Fruit fly (Drosophila melanogaster) whole organism, embryonic: Measurements from ENCODE around the gene IscU.

Experiments
- Bteb2 ChIP-seq: fragments of 200-800 bp; sonication (Bioruptor generic); optimal IDR thresholded peaks from 2 replicates; lab custom pipeline; 2016; ENCODE audit warnings: missing biosample characterization, missing genetic modification characterization
- CG10267 ChIP-seq: fragments of 200-800 bp; sonication (Bioruptor generic); optimal IDR thresholded peaks from 2 replicates; lab custom pipeline; 2018; ENCODE audit warnings: missing biosample characterization, mild to moderate bottlenecking, missing genetic modification characterization, moderate library complexity
- CG10321 ChIP-seq: fragments of 200-800 bp; sonication (Bioruptor generic); IDR thresholded peaks from 2 replicates; pipeline ENCODE4 v1.3.6; 2022; ENCODE audit warnings: missing biosample characterization, missing genetic modification characterization
- CG10462 ChIP-seq: fragments of 200-800 bp; sonication (Bioruptor generic); optimal IDR thresholded peaks from 2 replicates; lab custom pipeline; 2016; ENCODE audit warnings: missing biosample characterization, missing genetic modification characterization
- CG10654 ChIP-seq: fragments of 200-800 bp; sonication (Bioruptor generic); optimal IDR thresholded peaks from 2 replicates; lab custom pipeline; 2016; ENCODE audit warnings: missing biosample characterization, missing genetic modification characterization
- CG12391 ChIP-seq: fragments of 200-800 bp; sonication (Bioruptor generic); optimal IDR thresholded peaks from 3 replicates; lab custom pipeline; 2018; ENCODE audit warnings: missing biosample characterization, mild to moderate bottlenecking, missing genetic modification characterization, moderate library complexity
- CG12942 ChIP-seq: fragments of 200-800 bp; sonication (Bioruptor generic); optimal IDR thresholded peaks from 3 replicates; lab custom pipeline; 2016; ENCODE audit warnings: missing biosample characterization, missing genetic modification characterization
- CG16779 ChIP-seq: fragments of 200-800 bp; sonication (Bioruptor generic); IDR thresholded peaks from 2 replicates; pipeline ENCODE4 v1.3.6; 2022; ENCODE audit warnings: missing biosample characterization, missing genetic modification characterization
- CG18262 ChIP-seq: fragments of 200-800 bp; optimal IDR thresholded peaks from 3 replicates; lab custom pipeline; 2019; ENCODE audit warnings: missing biosample characterization, mild to moderate bottlenecking, missing genetic modification characterization, moderate library complexity
- CG2678 ChIP-seq: fragments of 200-800 bp; sonication (Bioruptor generic); optimal IDR thresholded peaks from 3 replicates; lab custom pipeline; 2019; ENCODE audit warnings: missing biosample characterization, mild to moderate bottlenecking, missing genetic modification characterization, moderate library complexity
- CG2712 ChIP-seq: fragments of 200-800 bp; optimal IDR thresholded peaks from 3 replicates; lab custom pipeline; 2019; ENCODE audit warnings: missing biosample characterization, mild to moderate bottlenecking, missing genetic modification characterization, moderate library complexity
- CG3407 ChIP-seq: fragments of 200-800 bp; sonication (Bioruptor generic); optimal IDR thresholded peaks from 2 replicates; lab custom pipeline; 2018; ENCODE audit warnings: missing biosample characterization, mild to moderate bottlenecking, missing genetic modification characterization
- CG34422 ChIP-seq: fragments of 200-800 bp; sonication (Bioruptor generic); IDR thresholded peaks from 3 replicates; pipeline ENCODE4 v1.3.6; 2022; ENCODE audit warnings: missing biosample characterization, missing genetic modification characterization
- CG3995 ChIP-seq: fragments of 200-800 bp; sonication (Bioruptor generic); optimal IDR thresholded peaks from 3 replicates; lab custom pipeline; 2016; ENCODE audit warnings: missing biosample characterization, missing genetic modification characterization
- CG43689 ChIP-seq: fragments of 200-800 bp; sonication (Bioruptor generic); IDR thresholded peaks from 2 replicates; pipeline ENCODE4 v1.3.6; 2022; ENCODE audit warnings: missing biosample characterization, missing genetic modification characterization
- CG5953 ChIP-seq: fragments of 200-800 bp; sonication (Bioruptor generic); IDR thresholded peaks from 2 replicates; pipeline ENCODE4 v1.3.6; 2022; ENCODE audit warnings: missing biosample characterization, missing genetic modification characterization
- CG6654 ChIP-seq: fragments of 200-800 bp; sonication (Bioruptor generic); optimal IDR thresholded peaks from 2 replicates; lab custom pipeline; 2017; ENCODE audit warnings: missing biosample characterization, mild to moderate bottlenecking, missing genetic modification characterization
- CG8281 ChIP-seq: fragments of 200-800 bp; sonication (Bioruptor generic); optimal IDR thresholded peaks from 2 replicates; lab custom pipeline; 2018; ENCODE audit warnings: missing biosample characterization, mild to moderate bottlenecking, missing genetic modification characterization, moderate library complexity
- CG8924 ChIP-seq: fragments of 200-800 bp; optimal IDR thresholded peaks from 3 replicates; lab custom pipeline; 2019; ENCODE audit warnings: missing biosample characterization, mild to moderate bottlenecking, missing genetic modification characterization, moderate library complexity
- CG9437 ChIP-seq: fragments of 200-800 bp; sonication (Bioruptor generic); optimal IDR thresholded peaks from 2 replicates; lab custom pipeline; 2018; ENCODE audit warnings: missing biosample characterization, mild to moderate bottlenecking, missing genetic modification characterization
- CG9817 ChIP-seq: fragments of 200-800 bp; sonication (Bioruptor generic); optimal IDR thresholded peaks from 2 replicates; lab custom pipeline; 2018; ENCODE audit warnings: missing biosample characterization, mild to moderate bottlenecking, missing genetic modification characterization, moderate library complexity
- CTCF ChIP-seq: fragments of 200-800 bp; sonication (Bioruptor generic); optimal IDR thresholded peaks from 2 replicates; lab custom pipeline; 2017; ENCODE audit warnings: missing biosample characterization, mild to moderate bottlenecking, missing genetic modification characterization, moderate library complexity
- Hmr ChIP-seq: fragments of 200-800 bp; sonication (Bioruptor generic); optimal IDR thresholded peaks from 3 replicates; lab custom pipeline; 2017; ENCODE audit warnings: mild to moderate bottlenecking, missing biosample characterization, missing genetic modification reagents, missing genetic modification characterization
- Lim3 ChIP-seq: fragments of 200-800 bp; sonication (Bioruptor generic); IDR thresholded peaks from 2 replicates; pipeline ENCODE4 v1.3.6; 2022; ENCODE audit warnings: missing biosample characterization, missing genetic modification characterization
- Med ChIP-seq: fragments of 200-800 bp; sonication (Bioruptor generic); peaks from one replicate; lab custom pipeline; 2016; ENCODE audit warnings: missing biosample characterization, missing genetic modification characterization, mild to moderate bottlenecking, inconsistent platforms, moderate library complexity
- NK7.1 ChIP-seq: fragments of 200-800 bp; sonication (Bioruptor generic); optimal IDR thresholded peaks from 3 replicates; lab custom pipeline; 2016; ENCODE audit warnings: missing biosample characterization, missing genetic modification characterization
- Ssrp ChIP-seq: fragments of 200-800 bp; sonication (Bioruptor generic); optimal IDR thresholded peaks from 2 replicates; lab custom pipeline; 2018; ENCODE audit warnings: missing biosample characterization, mild to moderate bottlenecking, missing genetic modification characterization, moderate library complexity
- Vsx1 ChIP-seq: fragments of 200-800 bp; sonication (Bioruptor generic); optimal IDR thresholded peaks from 2 replicates; lab custom pipeline; 2017; ENCODE audit warnings: missing biosample characterization, mild to moderate bottlenecking, missing genetic modification characterization, missing genetic modification reagents
- bsh ChIP-seq, 2 experiments: fragments of 200-800 bp; sonication (Bioruptor generic); optimal IDR thresholded peaks; 2 replicates each; lab custom pipeline; 2017 to 2018; ENCODE audit warnings: mild to moderate bottlenecking in 2 of 2, missing biosample characterization in 2 of 2, missing genetic modification characterization in 2 of 2, moderate library complexity in 1 of 2
- chif ChIP-seq, 2 experiments: fragments of 200-800 bp; sonication (Bioruptor generic); optimal IDR thresholded peaks; 3 replicates each; lab custom pipeline; 2016; ENCODE audit warnings: missing biosample characterization in 2 of 2, missing genetic modification characterization in 2 of 2
- dimm ChIP-seq: fragments of 200-800 bp; sonication (Bioruptor generic); IDR thresholded peaks from 2 replicates; pipeline ENCODE4 v1.3.6; 2022; ENCODE audit warnings: missing biosample characterization, missing genetic modification characterization
- dm ChIP-seq: fragments of 200-800 bp; sonication (Bioruptor generic); optimal IDR thresholded peaks from 3 replicates; lab custom pipeline; 2016; ENCODE audit warnings: missing biosample characterization, missing genetic modification characterization
- fd3F ChIP-seq: fragments of 200-800 bp; sonication (Bioruptor generic); optimal IDR thresholded peaks from 2 replicates; lab custom pipeline; 2018; ENCODE audit warnings: missing biosample characterization, mild to moderate bottlenecking, missing genetic modification characterization, moderate library complexity
- fru ChIP-seq: fragments of >200 bp; optimal IDR thresholded peaks from 2 replicates; lab custom pipeline; 2017
- gsb-n ChIP-seq: fragments of 200-800 bp; sonication (Bioruptor generic); optimal IDR thresholded peaks from 3 replicates; lab custom pipeline; 2018; ENCODE audit warnings: missing biosample characterization, mild to moderate bottlenecking, missing genetic modification characterization
- lola ChIP-seq, 3 experiments: fragments of >200 bp in 2 of 3; fragments of 200-800 bp in 1 of 3; sonication (Bioruptor generic) in 1 of 3; optimal IDR thresholded peaks; 2 replicates each; lab custom pipeline; 2017 to 2019; ENCODE audit warnings: missing biosample characterization in 3 of 3, missing genetic modification characterization in 3 of 3, mild to moderate bottlenecking in 1 of 3, moderate library complexity in 1 of 3
- mirr ChIP-seq: fragments of 200-800 bp; sonication (Bioruptor generic); optimal IDR thresholded peaks from 3 replicates; lab custom pipeline; 2018; ENCODE audit warnings: missing biosample characterization, mild to moderate bottlenecking, missing genetic modification characterization
- phol ChIP-seq: fragments of 200-800 bp; sonication (Bioruptor generic); optimal IDR thresholded peaks from 3 replicates; lab custom pipeline; 2018; ENCODE audit warnings: missing biosample characterization, mild to moderate bottlenecking, missing genetic modification characterization, moderate library complexity
- pnt ChIP-seq: fragments of 200-800 bp; sonication (Bioruptor generic); optimal IDR thresholded peaks from 3 replicates; lab custom pipeline; 2016; ENCODE audit warnings: missing biosample characterization, missing genetic modification characterization
- sens ChIP-seq: fragments of 200-800 bp; sonication (Bioruptor generic); peaks from one replicate; lab custom pipeline; 2016; ENCODE audit warnings: missing biosample characterization, missing genetic modification characterization
- shn ChIP-seq: fragments of 200-800 bp; sonication (Bioruptor generic); optimal IDR thresholded peaks from 3 replicates; lab custom pipeline; 2016; ENCODE audit warnings: missing biosample characterization, missing genetic modification characterization
- so ChIP-seq: fragments of 200-800 bp; sonication (Bioruptor generic); IDR thresholded peaks from 3 replicates; pipeline ENCODE4 v1.3.6; 2022; ENCODE audit warnings: missing biosample characterization, missing genetic modification characterization
- ssp ChIP-seq: fragments of 200-800 bp; sonication (Bioruptor generic); IDR thresholded peaks from 2 replicates; pipeline ENCODE4 v1.3.6; 2022; ENCODE audit warnings: missing biosample characterization, missing genetic modification characterization
- tup ChIP-seq: fragments of 200-800 bp; sonication (Bioruptor generic); optimal IDR thresholded peaks from 2 replicates; lab custom pipeline; 2016; ENCODE audit warnings: missing biosample characterization, mild to moderate bottlenecking, missing genetic modification characterization, moderate library complexity
- twi ChIP-seq: fragments of 200-800 bp; optimal IDR thresholded peaks from 2 replicates; lab custom pipeline; 2019; ENCODE audit warnings: missing biosample characterization, mild to moderate bottlenecking, missing genetic modification characterization, moderate library complexity
- unpg ChIP-seq: fragments of 200-800 bp; sonication (Bioruptor generic); optimal IDR thresholded peaks from 3 replicates; lab custom pipeline; 2018; ENCODE audit warnings: missing biosample characterization, mild to moderate bottlenecking, missing genetic modification characterization, moderate library complexity
- wdn ChIP-seq: fragments of 200-800 bp; sonication (Bioruptor generic); IDR thresholded peaks from 2 replicates; pipeline ENCODE4 v1.3.6; 2022; ENCODE audit warnings: missing biosample characterization, missing genetic modification characterization
- wor ChIP-seq: fragments of 200-800 bp; sonication (Bioruptor generic); IDR thresholded peaks from 2 replicates; pipeline ENCODE4 v1.3.6; 2022; ENCODE audit warnings: missing biosample characterization, missing genetic modification characterization
- z ChIP-seq: fragments of 200-800 bp; sonication (Bioruptor generic); IDR thresholded peaks from 3 replicates; pipeline ENCODE4 v1.3.6; 2022; ENCODE audit warnings: missing biosample characterization, missing genetic modification characterization
- zf30C ChIP-seq: fragments of 200-800 bp; sonication (Bioruptor generic); optimal IDR thresholded peaks from 3 replicates; lab custom pipeline; 2018; ENCODE audit warnings: missing biosample characterization, mild to moderate bottlenecking, missing genetic modification characterization

Gene IscU

DNA sequence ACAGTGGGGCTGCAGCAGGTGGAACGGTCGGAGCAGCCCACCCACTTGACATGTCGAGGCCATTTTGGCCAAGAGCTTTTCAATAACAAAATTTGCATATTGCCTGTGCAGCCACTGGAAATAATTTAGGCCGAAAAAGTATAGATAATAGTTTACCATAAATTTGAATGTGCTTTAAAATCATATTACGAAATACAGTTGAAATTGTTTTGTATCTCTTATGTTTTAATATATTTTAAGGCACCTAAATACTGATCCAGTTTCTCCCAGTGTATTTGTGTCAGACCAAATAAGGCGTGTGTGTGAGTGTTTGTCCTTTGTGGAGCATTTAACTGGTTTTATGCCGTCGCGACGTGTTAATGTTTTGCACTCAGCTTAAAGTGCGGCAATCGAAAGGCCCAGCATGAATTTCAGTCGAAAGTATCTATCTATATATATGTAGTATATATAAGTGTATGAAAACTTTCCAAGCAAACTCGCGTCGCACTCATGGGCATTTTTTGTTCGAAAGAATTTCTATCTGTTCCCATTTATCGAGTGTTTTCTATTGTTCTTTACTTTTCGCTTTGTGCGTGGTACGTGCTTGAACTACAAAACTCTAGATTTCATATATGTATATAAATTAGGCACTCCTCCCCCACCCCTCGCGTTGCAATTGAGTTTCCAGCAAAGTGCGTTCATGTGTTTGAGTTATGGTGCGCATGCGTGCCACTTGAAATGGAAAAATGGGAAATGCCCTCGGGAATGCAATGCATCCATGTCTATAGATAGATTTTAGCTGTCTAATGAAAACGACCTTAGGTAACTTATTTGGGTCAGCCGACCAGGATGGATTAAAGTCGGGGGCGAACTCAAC lies 25.6 kb upstream of the IscU start (continued):
- TF ChIP-seq bsh (GFP tag; optimal IDR thresholded peaks at IDR 0.05; lab: Kevin White, UChicago) (peak; percentile 1 to 70), Med (GFP tag; lab: Kevin White, UChicago) (peak; percentile 40), CG9437 (no peak), CG12942 (GFP tag; lab: Kevin White, UChicago) (no peak), so (GFP tag; lab: Robert Waterston, UW) (0 out of 3 replicates have a peak, but pooled peaks have one; percentile 47), CG12391 (tag; lab: Kevin White, UChicago) (peak; percentile 65), phol (peak; percentile 59), CG34422 (0 out of 3 replicates have a peak, but pooled peaks have one; percentile 21), Hmr (GFP tag; lab: Kevin White, UChicago) (peak; percentile 12), CG10267 (tag; lab: Kevin White, UChicago) (peak; percentile 44), CG3995 (GFP tag; lab: Kevin White, UChicago) (no peak), wdn (no peak), CG18262 (tag; lab: Kevin White, UChicago) (peak; percentile 54), gsb-n (peak; percentile 49), CG10321 (GFP tag; lab: Robert Waterston, UW) (no peak), twi (peak; percentile 100), CG2712 (tag; lab: Kevin White, UChicago) (peak; percentile 60), lola (GFP tag; optimal IDR thresholded peaks at IDR 0.05; lab: Kevin White, UChicago) (peak in 1 of 3 experiments; percentile 60), unpg (GFP tag; lab: Kevin White, UChicago) (peak; percentile 59), chif (GFP tag; optimal IDR thresholded peaks at IDR 0.05; lab: Kevin White, UChicago) (peak in 1 of 2 experiments; percentile 23), CG10654 (peak; percentile 1)

DNA sequence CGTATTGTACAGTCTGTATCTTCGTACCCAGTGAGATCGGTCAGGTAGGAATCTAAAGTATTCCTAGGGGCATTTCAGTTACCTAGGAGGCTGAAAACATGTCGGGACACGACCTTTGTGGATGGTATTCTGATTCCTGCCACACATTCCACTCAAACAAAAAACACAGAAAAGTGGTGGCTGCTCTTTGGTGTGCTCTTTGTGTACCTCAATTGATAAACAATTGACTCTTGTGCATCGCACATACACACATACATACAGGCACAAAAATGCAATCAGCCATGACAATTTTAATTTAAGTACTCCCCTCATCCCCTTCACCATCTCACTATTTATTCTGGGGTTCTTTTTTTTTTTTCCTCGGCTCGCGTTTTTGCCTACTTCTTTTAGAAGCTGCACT lies 24.2 kb upstream of the IscU start:
- TF ChIP-seq NK7.1, result no peak
- no peak for TF ChIP-seq wor
- no peak for TF ChIP-seq Ssrp (tag; lab: Kevin White, UChicago)
- TF ChIP-seq pnt, result no peak
- no peak for TF ChIP-seq CG5953
- no peak for TF ChIP-seq CTCF (GFP tag; lab: Kevin White, UChicago)
- TF ChIP-seq zf30C (GFP tag; lab: Kevin White, UChicago), result peak; percentile 41
- TF ChIP-seq fru (lab: Kevin White, UChicago), result no peak
- TF ChIP-seq CG8924 (tag; lab: Kevin White, UChicago), result peak; percentile 8
- no peak for TF ChIP-seq CG3407 (GFP tag; lab: Kevin White, UChicago)
- TF ChIP-seq fd3F, result no peak
- TF ChIP-seq tup (GFP tag; lab: Kevin White, UChicago), result no peak
- TF ChIP-seq sens (GFP tag; lab: Kevin White, UChicago), result peak; percentile 2
- no peak for TF ChIP-seq CG8281
- no peak for TF ChIP-seq Bteb2 (GFP tag; lab: Kevin White, UChicago)
- TF ChIP-seq z (GFP tag; lab: Robert Waterston, UW), result peak; percentile 69
- TF ChIP-seq Lim3, result no peak
- TF ChIP-seq CG9817 (tag; lab: Kevin White, UChicago), result no peak
- TF ChIP-seq dm (GFP tag; lab: Kevin White, UChicago), result no peak
- no peak for TF ChIP-seq CG43689
- TF ChIP-seq shn (GFP tag; lab: Kevin White, UChicago), result no peak
- no peak for TF ChIP-seq mirr (GFP tag; lab: Kevin White, UChicago)
- TF ChIP-seq CG10462 (GFP tag; lab: Kevin White, UChicago), result no peak
- no peak for TF ChIP-seq ssp (GFP tag; lab: Robert Waterston, UW)
- TF ChIP-seq CG18262 (tag; lab: Kevin White, UChicago), result no peak
- no peak for TF ChIP-seq phol
- TF ChIP-seq CG6654 (GFP tag; lab: Kevin White, UChicago), result no peak
- no peak for TF ChIP-seq CG2678 (tag; lab: Kevin White, UChicago)
- TF ChIP-seq Vsx1 (GFP tag; lab: Kevin White, UChicago), result no peak
- TF ChIP-seq dimm (GFP tag; lab: Robert Waterston, UW), result no peak
- TF ChIP-seq CG16779 (GFP tag; lab: Robert Waterston, UW), result no peak
